Fruit fly (Drosophila melanogaster) whole organism, embryonic: ENCODE results near the gene CG46397.
A peak's percentile ranks its signal among the peaks of the same experiment; 100 is the strongest.

Experiments used
- Aef1 ChIP-seq: fragments of 200-800 bp; sonication (Bioruptor generic); IDR thresholded peaks from 3 replicates; pipeline ENCODE4 v1.3.6; 2022; ENCODE audit warnings: missing biosample characterization, missing genetic modification characterization
- Atf-2 ChIP-seq: fragments of 200-800 bp; sonication (Bioruptor generic); optimal IDR thresholded peaks from 2 replicates; lab custom pipeline; 2016; ENCODE audit warnings: missing biosample characterization, missing genetic modification characterization
- Bgb ChIP-seq: fragments of 200-800 bp; sonication (Bioruptor generic); IDR thresholded peaks from 2 replicates; pipeline ENCODE4 v1.3.6; 2022; ENCODE audit warnings: missing biosample characterization, missing genetic modification characterization; ENCODE audit not compliant: partially characterized antibody
- CG10462 ChIP-seq: fragments of 200-800 bp; sonication (Bioruptor generic); optimal IDR thresholded peaks from 2 replicates; lab custom pipeline; 2016; ENCODE audit warnings: missing biosample characterization, missing genetic modification characterization
- CG11560 ChIP-seq: fragments of 200-800 bp; sonication (Bioruptor generic); IDR thresholded peaks from 3 replicates; pipeline ENCODE4 v1.3.6; 2022; ENCODE audit warnings: missing biosample characterization, missing genetic modification characterization
- CG13775 ChIP-seq: fragments of 200-800 bp; sonication (Bioruptor generic); optimal IDR thresholded peaks from 3 replicates; lab custom pipeline; 2017; ENCODE audit warnings: missing biosample characterization, mild to moderate bottlenecking, missing genetic modification characterization
- CG16813 ChIP-seq: fragments of 200-800 bp; sonication (Bioruptor generic); IDR thresholded peaks from 3 replicates; pipeline ENCODE4 v1.3.6; 2022; ENCODE audit warnings: missing biosample characterization, missing genetic modification characterization; ENCODE audit not compliant: partially characterized antibody
- CG17359 ChIP-seq: fragments of 200-800 bp; sonication (Bioruptor generic); optimal IDR thresholded peaks from 3 replicates; lab custom pipeline; 2018; ENCODE audit warnings: missing biosample characterization, mild to moderate bottlenecking, missing genetic modification characterization, moderate library complexity
- CG17385 ChIP-seq: fragments of 200-800 bp; sonication (Bioruptor generic); optimal IDR thresholded peaks from 3 replicates; lab custom pipeline; 2018; ENCODE audit warnings: missing biosample characterization, mild to moderate bottlenecking, missing genetic modification characterization
- CG18262 ChIP-seq: fragments of 200-800 bp; optimal IDR thresholded peaks from 3 replicates; lab custom pipeline; 2019; ENCODE audit warnings: missing biosample characterization, mild to moderate bottlenecking, missing genetic modification characterization, moderate library complexity
- CG2875 ChIP-seq: fragments of 200-800 bp; sonication (Bioruptor generic); optimal IDR thresholded peaks from 2 replicates; lab custom pipeline; 2017; ENCODE audit warnings: missing biosample characterization, mild to moderate bottlenecking, missing genetic modification characterization, missing genetic modification reagents
- CG31224 ChIP-seq: fragments of 200-800 bp; sonication (Bioruptor generic); IDR thresholded peaks from 2 replicates; pipeline ENCODE4 v1.3.6; 2022; ENCODE audit warnings: missing biosample characterization, missing genetic modification characterization
- CG31365 ChIP-seq: fragments of 200-800 bp; sonication (Bioruptor generic); optimal IDR thresholded peaks from 2 replicates; lab custom pipeline; 2018; ENCODE audit warnings: missing biosample characterization, mild to moderate bottlenecking, missing genetic modification characterization
- CG31441 ChIP-seq: fragments of 200-800 bp; sonication (Bioruptor generic); IDR thresholded peaks from 2 replicates; pipeline ENCODE4 v1.3.6; 2022; ENCODE audit warnings: missing biosample characterization, missing genetic modification characterization
- CG32532 ChIP-seq: fragments of 200-800 bp; sonication (Bioruptor generic); IDR thresholded peaks from 2 replicates; pipeline ENCODE4 v1.3.6; 2022; ENCODE audit warnings: missing biosample characterization, missing genetic modification characterization
- CG3995 ChIP-seq: fragments of 200-800 bp; sonication (Bioruptor generic); optimal IDR thresholded peaks from 3 replicates; lab custom pipeline; 2016; ENCODE audit warnings: missing biosample characterization, missing genetic modification characterization
- CG6683 ChIP-seq: fragments of 200-800 bp; sonication (Bioruptor generic); optimal IDR thresholded peaks from 2 replicates; lab custom pipeline; 2017; ENCODE audit warnings: missing biosample characterization, mild to moderate bottlenecking, missing genetic modification characterization, missing genetic modification reagents
- CG7556 ChIP-seq: fragments of 200-800 bp; sonication (Bioruptor generic); optimal IDR thresholded peaks from 2 replicates; lab custom pipeline; 2017; ENCODE audit warnings: missing biosample characterization, mild to moderate bottlenecking, missing genetic modification characterization
- CG7928 ChIP-seq: fragments of 200-800 bp; sonication (Bioruptor generic); optimal IDR thresholded peaks from 2 replicates; lab custom pipeline; 2017; ENCODE audit warnings: missing biosample characterization, mild to moderate bottlenecking, missing genetic modification characterization
- CG8281 ChIP-seq: fragments of 200-800 bp; sonication (Bioruptor generic); optimal IDR thresholded peaks from 2 replicates; lab custom pipeline; 2018; ENCODE audit warnings: missing biosample characterization, mild to moderate bottlenecking, missing genetic modification characterization, moderate library complexity
- CG9437 ChIP-seq: fragments of 200-800 bp; sonication (Bioruptor generic); optimal IDR thresholded peaks from 2 replicates; lab custom pipeline; 2018; ENCODE audit warnings: missing biosample characterization, mild to moderate bottlenecking, missing genetic modification characterization
- CG9609 ChIP-seq: fragments of 200-800 bp; sonication (Bioruptor generic); optimal IDR thresholded peaks from 3 replicates; lab custom pipeline; 2016; ENCODE audit warnings: missing biosample characterization, missing genetic modification characterization
- Dad ChIP-seq: fragments of 200-800 bp; sonication (Bioruptor generic); optimal IDR thresholded peaks from 3 replicates; lab custom pipeline; 2016; ENCODE audit warnings: missing biosample characterization, missing genetic modification characterization
- Dbx ChIP-seq: fragments of 200-800 bp; sonication (Bioruptor generic); IDR thresholded peaks from 3 replicates; pipeline ENCODE4 v1.3.6; 2022; ENCODE audit warnings: missing biosample characterization, missing genetic modification characterization
- Dp ChIP-seq: fragments of 200-800 bp; sonication (Bioruptor generic); optimal IDR thresholded peaks from 2 replicates; lab custom pipeline; 2018; ENCODE audit warnings: missing biosample characterization, mild to moderate bottlenecking, missing genetic modification characterization, moderate library complexity
- Drgx ChIP-seq: fragments of 200-800 bp; sonication (Bioruptor generic); IDR thresholded peaks from 2 replicates; pipeline ENCODE4 v1.3.6; 2022; ENCODE audit warnings: missing biosample characterization, missing genetic modification characterization
- Lpt ChIP-seq: fragments of >200 bp; optimal IDR thresholded peaks from 2 replicates; lab custom pipeline; 2018; ENCODE audit warnings: missing biosample characterization, missing genetic modification characterization
- Mes4 ChIP-seq: fragments of 200-800 bp; sonication (Bioruptor generic); optimal IDR thresholded peaks from 2 replicates; lab custom pipeline; 2016; ENCODE audit warnings: missing biosample characterization, missing genetic modification characterization
- Nf-YA ChIP-seq: fragments of 200-800 bp; sonication (Bioruptor generic); IDR thresholded peaks from 2 replicates; pipeline ENCODE4 v1.3.6; 2022; ENCODE audit warnings: missing biosample characterization, missing genetic modification characterization
- Ravus ChIP-seq: fragments of 200-800 bp; sonication (Bioruptor generic); IDR thresholded peaks from 2 replicates; pipeline ENCODE4 v1.3.6; 2022; ENCODE audit warnings: missing biosample characterization, missing genetic modification characterization
- Xrp1 ChIP-seq: fragments of 200-800 bp; sonication (Bioruptor generic); IDR thresholded peaks from 2 replicates; pipeline ENCODE4 v1.3.6; 2022; ENCODE audit warnings: missing biosample characterization, missing genetic modification characterization
- corto ChIP-seq: fragments of 200-800 bp; sonication (Bioruptor generic); optimal IDR thresholded peaks from 2 replicates; lab custom pipeline; 2016; ENCODE audit warnings: missing biosample characterization, mild to moderate bottlenecking, missing genetic modification characterization, moderate library complexity
- fd3F ChIP-seq: fragments of 200-800 bp; sonication (Bioruptor generic); optimal IDR thresholded peaks from 2 replicates; lab custom pipeline; 2018; ENCODE audit warnings: missing biosample characterization, mild to moderate bottlenecking, missing genetic modification characterization, moderate library complexity
- fd64A ChIP-seq: fragments of 200-800 bp; sonication (Bioruptor generic); optimal IDR thresholded peaks from 3 replicates; lab custom pipeline; 2018; ENCODE audit warnings: missing biosample characterization, mild to moderate bottlenecking, missing genetic modification characterization
- grau ChIP-seq: fragments of 200-800 bp; optimal IDR thresholded peaks from 3 replicates; lab custom pipeline; 2019; ENCODE audit warnings: missing biosample characterization, mild to moderate bottlenecking, missing genetic modification characterization, moderate library complexity
- gt ChIP-seq: fragments of 200-800 bp; sonication (Bioruptor generic); IDR thresholded peaks from 2 replicates; pipeline ENCODE4 v1.3.6; 2022; ENCODE audit warnings: missing biosample characterization, missing genetic modification characterization
- insv ChIP-seq, 2 experiments: fragments of 200-800 bp; sonication (Bioruptor generic); optimal IDR thresholded peaks; 3 replicates each; lab custom pipeline; 2016 to 2018; ENCODE audit warnings: missing biosample characterization in 2 of 2, missing genetic modification characterization in 2 of 2
- kah ChIP-seq: fragments of 200-800 bp; sonication (Bioruptor generic); optimal IDR thresholded peaks from 2 replicates; lab custom pipeline; 2018; ENCODE audit warnings: missing biosample characterization, mild to moderate bottlenecking, missing genetic modification characterization
- kay ChIP-seq: fragments of 200-800 bp; sonication (Bioruptor generic); optimal IDR thresholded peaks from 2 replicates; lab custom pipeline; 2016; ENCODE audit warnings: missing biosample characterization, missing genetic modification characterization
- klu ChIP-seq: fragments of 200-800 bp; sonication (Bioruptor generic); IDR thresholded peaks from 2 replicates; pipeline ENCODE4 v1.3.6; 2022; ENCODE audit warnings: missing biosample characterization, missing genetic modification characterization
- knrl ChIP-seq: fragments of 200-800 bp; sonication (Bioruptor generic); IDR thresholded peaks from 3 replicates; pipeline ENCODE4 v1.3.6; 2022; ENCODE audit warnings: missing biosample characterization, missing genetic modification characterization; ENCODE audit not compliant: partially characterized antibody
- maf-S ChIP-seq: fragments of 200-800 bp; sonication (Bioruptor generic); optimal IDR thresholded peaks from 2 replicates; lab custom pipeline; 2016; ENCODE audit warnings: missing biosample characterization, missing genetic modification characterization
- mirr ChIP-seq: fragments of 200-800 bp; sonication (Bioruptor generic); optimal IDR thresholded peaks from 3 replicates; lab custom pipeline; 2018; ENCODE audit warnings: missing biosample characterization, mild to moderate bottlenecking, missing genetic modification characterization
- phol ChIP-seq: fragments of 200-800 bp; sonication (Bioruptor generic); optimal IDR thresholded peaks from 3 replicates; lab custom pipeline; 2018; ENCODE audit warnings: missing biosample characterization, mild to moderate bottlenecking, missing genetic modification characterization, moderate library complexity
- pita ChIP-seq: fragments of 200-800 bp; sonication (Bioruptor generic); optimal IDR thresholded peaks from 2 replicates; lab custom pipeline; 2017; ENCODE audit warnings: missing biosample characterization, mild to moderate bottlenecking, missing genetic modification characterization
- salm ChIP-seq: fragments of 200-800 bp; sonication (Bioruptor generic); optimal IDR thresholded peaks from 2 replicates; lab custom pipeline; 2018; ENCODE audit warnings: missing biosample characterization, mild to moderate bottlenecking, missing genetic modification characterization
- stc ChIP-seq: fragments of 200-800 bp; sonication (Bioruptor generic); IDR thresholded peaks from 2 replicates; pipeline ENCODE4 v1.3.6; 2022; ENCODE audit warnings: missing biosample characterization, missing genetic modification characterization
- trem ChIP-seq: fragments of 200-800 bp; optimal IDR thresholded peaks from 3 replicates; lab custom pipeline; 2019; ENCODE audit warnings: missing biosample characterization, mild to moderate bottlenecking, missing genetic modification characterization, moderate library complexity
- yki ChIP-seq: fragments of >200 bp; optimal IDR thresholded peaks from 3 replicates; lab custom pipeline; 2018
- zen ChIP-seq: fragments of 200-800 bp; sonication (Bioruptor generic); optimal IDR thresholded peaks from 3 replicates; lab custom pipeline; 2018; ENCODE audit warnings: missing biosample characterization, mild to moderate bottlenecking, missing genetic modification characterization, moderate library complexity

Gene CG46397

dm6 chr2L:8897954-8898713 lies 48.9 kb upstream of the CG46397 start (continued):
- TF ChIP-seq stc (GFP tag; lab: Robert Waterston, UW) (no peak), corto (GFP tag; lab: Kevin White, UChicago) (peak; percentile 35), Dp (GFP tag; lab: Kevin White, UChicago) (no peak), fd64A (GFP tag; lab: Kevin White, UChicago) (no peak), CG31224 (peak; percentile 21; the same call in 1 of the 2 replicates), klu (GFP tag; lab: Robert Waterston, UW) (no peak), CG11560 (tag; lab: Robert Waterston, UW) (no peak), trem (tag; lab: Kevin White, UChicago) (no peak), Dad (GFP tag; lab: Kevin White, UChicago) (no peak), Lpt (GFP tag; lab: Kevin White, UChicago) (no peak), Bgb (GFP tag; lab: Robert Waterston, UW) (no peak), grau (peak; percentile 68), zen (tag; lab: Kevin White, UChicago) (no peak), insv (GFP tag; optimal IDR thresholded peaks at IDR 0.05; lab: Kevin White, UChicago) (no peak), CG32532 (GFP tag; lab: Robert Waterston, UW) (peak; percentile 27; the same call in 1 of the 2 replicates), CG7928 (GFP tag; lab: Kevin White, UChicago) (peak; percentile 0), Nf-YA (no peak), salm (tag; lab: Kevin White, UChicago) (peak; percentile 12), kah (GFP tag; lab: Kevin White, UChicago) (no peak), CG10462 (GFP tag; lab: Kevin White, UChicago) (no peak), mirr (GFP tag; lab: Kevin White, UChicago) (no peak), CG2875 (GFP tag; lab: Kevin White, UChicago) (no peak), CG8281 (peak; percentile 21), Drgx (GFP tag; lab: Robert Waterston, UW) (peak; percentile 60; the same call in 1 of the 2 replicates), CG13775 (GFP tag; lab: Kevin White, UChicago) (peak; percentile 6), phol (peak; percentile 62), CG18262 (peak; percentile 64), CG17385 (GFP tag; lab: Kevin White, UChicago) (peak; percentile 17), Aef1 (GFP tag; lab: Robert Waterston, UW) (no peak), CG9437 (GFP tag; lab: Kevin White, UChicago) (peak; percentile 97), CG31441 (GFP tag; lab: Robert Waterston, UW) (peak; percentile 60), CG17359 (tag; lab: Kevin White, UChicago) (peak; percentile 49), CG6683 (GFP tag; lab: Kevin White, UChicago) (no peak), Dbx (GFP tag; lab: Robert Waterston, UW) (no peak), kay (no peak), Ravus (GFP tag; lab: Robert Waterston, UW) (no peak), maf-S (no peak), knrl (GFP tag; lab: Robert Waterston, UW) (no peak), Atf-2 (GFP tag; lab: Kevin White, UChicago) (no peak), Mes4 (no peak), CG9609 (GFP tag; lab: Kevin White, UChicago) (peak; percentile 7), CG16813 (GFP tag; lab: Robert Waterston, UW) (no peak), CG7556 (GFP tag; lab: Kevin White, UChicago) (peak; percentile 51), gt (GFP tag; lab: Robert Waterston, UW) (no peak), pita (GFP tag; lab: Kevin White, UChicago) (no peak), fd3F (peak; percentile 16), CG31365 (tag; lab: Kevin White, UChicago) (no peak), yki (lab: Kevin White, UChicago) (no peak), Xrp1 (GFP tag; lab: Robert Waterston, UW) (peak; percentile 37; the same call in 1 of the 2 replicates), CG3995 (GFP tag; lab: Kevin White, UChicago) (no peak)
